Fruit fly (Drosophila melanogaster): ENCODE results near the gene Ude.

The Ude gene

DNA sequence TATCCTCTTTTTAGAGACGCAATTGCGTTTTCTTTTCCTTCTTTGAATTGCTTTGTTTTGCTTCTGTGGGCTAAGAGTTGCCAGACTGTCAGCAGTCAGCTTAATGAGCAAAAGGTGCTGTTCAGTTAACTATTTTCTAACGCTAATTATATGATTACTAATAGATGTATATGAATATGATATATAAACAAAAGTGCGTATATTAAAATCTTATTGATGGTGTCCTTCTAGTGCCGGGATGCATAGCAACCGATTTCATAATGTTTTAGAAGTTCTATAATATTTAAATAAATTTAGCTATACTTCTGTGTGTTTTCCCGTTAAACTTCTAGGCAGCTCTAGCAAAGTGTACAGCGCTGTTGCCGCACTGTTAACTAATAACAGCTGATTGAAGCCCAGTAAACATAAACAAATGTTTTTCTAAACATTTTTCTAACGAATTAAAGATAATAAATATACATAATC, 30.5 kb upstream of the Ude start, which contains the start of the genes Kaz and CG43273 (continued):
- TF ChIP-seq CG10565 (GFP tag; optimal IDR thresholded peaks at IDR 0.05), result no peak
- TF ChIP-seq Oli (tag; optimal IDR thresholded peaks at IDR 0.05), result peak; percentile 44
- TF ChIP-seq Side (GFP tag; optimal IDR thresholded peaks at IDR 0.05), result no peak
- TF ChIP-seq zfh2 (GFP tag; optimal IDR thresholded peaks at IDR 0.05), result peak; percentile 20
- TF ChIP-seq ssp (GFP tag; IDR thresholded peaks at IDR 0.05), result 0 out of 2 replicates have a peak, but pooled peaks have one; percentile 27
- TF ChIP-seq Hr78 (GFP tag; optimal IDR thresholded peaks at IDR 0.05), result no peak
- no peak for TF ChIP-seq yki (optimal IDR thresholded peaks at IDR 0.05)
- no peak for TF ChIP-seq CG30431 (GFP tag; optimal IDR thresholded peaks at IDR 0.05)
- TF ChIP-seq CG4424 (GFP tag; optimal IDR thresholded peaks at IDR 0.05), result peak; percentile 51
- no peak for TF ChIP-seq sima (GFP tag; optimal IDR thresholded peaks at IDR 0.05)
- TF ChIP-seq CG13287 (GFP tag; IDR thresholded peaks at IDR 0.05; ENCODE audit: partially characterized antibody), result peak; percentile 22; the same call in 1 of the 2 replicates
- no peak for TF ChIP-seq Poxn (GFP tag; IDR thresholded peaks at IDR 0.05)
- TF ChIP-seq CG6683 (GFP tag; optimal IDR thresholded peaks at IDR 0.05), result no peak
- TF ChIP-seq salm (tag; optimal IDR thresholded peaks at IDR 0.05), result no peak
- TF ChIP-seq CG10267 (tag; optimal IDR thresholded peaks at IDR 0.05), result peak; percentile 68
- no peak for TF ChIP-seq CG18262 (tag; optimal IDR thresholded peaks at IDR 0.05)
- peak in 1 of 2 experiments; percentile 68 for TF ChIP-seq dpn (GFP tag; optimal IDR thresholded peaks at IDR 0.05)
- peak; percentile 40 for TF ChIP-seq CG12942 (GFP tag; optimal IDR thresholded peaks at IDR 0.05)
- TF ChIP-seq dmrt11E (tag; optimal IDR thresholded peaks at IDR 0.05), result peak; percentile 40
- TF ChIP-seq CG14441 (GFP tag; IDR thresholded peaks at IDR 0.05), result no peak
- no peak for TF ChIP-seq CG15479 (GFP tag; optimal IDR thresholded peaks at IDR 0.05)
- TF ChIP-seq NFAT (GFP tag; IDR thresholded peaks at IDR 0.05), result no peak
- TF ChIP-seq Tbp (GFP tag; optimal IDR thresholded peaks at IDR 0.05), result no peak
- TF ChIP-seq CTCF (GFP tag; optimal IDR thresholded peaks at IDR 0.05), result no peak
- TF ChIP-seq CG10654 (GFP tag; optimal IDR thresholded peaks at IDR 0.05), result peak; percentile 17
- no peak for TF ChIP-seq h (optimal IDR thresholded peaks at IDR 0.05)
- TF ChIP-seq hb (GFP tag; IDR thresholded peaks at IDR 0.05; ENCODE audit: partially characterized antibody), result no peak
- peak; percentile 55 for TF ChIP-seq az2 (GFP tag; optimal IDR thresholded peaks at IDR 0.05)
- TF ChIP-seq CG32532 (GFP tag; IDR thresholded peaks at IDR 0.05), result peak; percentile 64
- TF ChIP-seq CG31365 (tag; optimal IDR thresholded peaks at IDR 0.05), result no peak
- TF ChIP-seq p53 (GFP tag; optimal IDR thresholded peaks at IDR 0.05), result no peak
- no peak for TF ChIP-seq PHDP (tag; optimal IDR thresholded peaks at IDR 0.05)
- peak; percentile 34 to 89 for TF ChIP-seq crp (GFP tag; optimal IDR thresholded peaks at IDR 0.05)
- peak; percentile 30; the same call in 1 of the 2 replicates for TF ChIP-seq Scr (GFP tag; IDR thresholded peaks at IDR 0.05; ENCODE audit: partially characterized antibody)
- peak; percentile 75 for TF ChIP-seq Ptx1 (GFP tag; IDR thresholded peaks at IDR 0.05)
- peak; percentile 11 for TF ChIP-seq CG6854 (GFP tag; optimal IDR thresholded peaks at IDR 0.05)
- no peak for TF ChIP-seq repo (GFP tag; optimal IDR thresholded peaks at IDR 0.05)
- TF ChIP-seq Xrp1 (GFP tag; IDR thresholded peaks at IDR 0.05), result peak; percentile 40; the same call in 1 of the 2 replicates
- peak; percentile 46 for TF ChIP-seq CG17359 (tag; optimal IDR thresholded peaks at IDR 0.05)
- TF ChIP-seq corto (GFP tag; optimal IDR thresholded peaks at IDR 0.05), result no peak
- TF ChIP-seq crc (GFP tag; optimal IDR thresholded peaks at IDR 0.05), result no peak
- no peak for TF ChIP-seq usp (GFP tag; optimal IDR thresholded peaks at IDR 0.05)
- no peak for TF ChIP-seq gt (GFP tag; IDR thresholded peaks at IDR 0.05)
- peak in 1 of 2 experiments; percentile 14 for TF ChIP-seq insv (GFP tag; optimal IDR thresholded peaks at IDR 0.05)
- no peak for TF ChIP-seq Deaf1 (tag; optimal IDR thresholded peaks at IDR 0.05)
- peak; percentile 26; the same call in 1 of the 3 replicates for TF ChIP-seq tgo (GFP tag; IDR thresholded peaks at IDR 0.05)
- TF ChIP-seq hkb (optimal IDR thresholded peaks at IDR 0.05), result no peak
- TF ChIP-seq hkb (GFP tag; IDR thresholded peaks at IDR 0.05), result no peak
- TF ChIP-seq Bgb (GFP tag; IDR thresholded peaks at IDR 0.05; ENCODE audit: partially characterized antibody), result no peak
- TF ChIP-seq jumu (GFP tag; optimal IDR thresholded peaks at IDR 0.05), result no peak
- TF ChIP-seq GATAe (GFP tag; conservative IDR thresholded peaks at IDR 0.05), result no peak
- TF ChIP-seq scrt (GFP tag; optimal IDR thresholded peaks at IDR 0.05), result peak; percentile 42

Measured in whole organism, embryonic.